Worm (Caenorhabditis elegans): ENCODE results near the gene unc-16.

ce11 chrIII:9538655-9539155, 7.4 kb upstream of the unc-16 start, which contains the start of gene ZK1098.3:
- TF ChIP-seq him-1 (tag; optimal IDR thresholded peaks at IDR 0.05) (no peak), W03F9.2 (tag; optimal IDR thresholded peaks at IDR 0.05) (no peak), dao-5 (tag; optimal IDR thresholded peaks at IDR 0.05) (no peak)

Measured in whole organism, L4/young adult.